Fruit fly (Drosophila melanogaster) whole organism, embryonic: Measurements from ENCODE around the gene dmGlut.

Experiments
- Atf6 ChIP-seq: fragments of 200-800 bp; sonication (Bioruptor generic); IDR thresholded peaks from 2 replicates; pipeline ENCODE4 v1.3.6; 2022; ENCODE audit warnings: missing biosample characterization, missing genetic modification characterization
- CG1024 ChIP-seq: fragments of 200-800 bp; sonication (Bioruptor generic); IDR thresholded peaks from 2 replicates; pipeline ENCODE4 v1.3.6; 2022; ENCODE audit warnings: missing biosample characterization, missing genetic modification characterization
- CG10543 ChIP-seq: fragments of 200-800 bp; sonication (Bioruptor generic); optimal IDR thresholded peaks from 3 replicates; lab custom pipeline; 2017; ENCODE audit warnings: missing biosample characterization, mild to moderate bottlenecking, missing genetic modification characterization, moderate library complexity
- CG10565 ChIP-seq: fragments of 200-800 bp; sonication (Bioruptor generic); optimal IDR thresholded peaks from 3 replicates; lab custom pipeline; 2016; ENCODE audit warnings: missing biosample characterization, mild to moderate bottlenecking, missing genetic modification characterization
- CG11560 ChIP-seq: fragments of 200-800 bp; sonication (Bioruptor generic); IDR thresholded peaks from 3 replicates; pipeline ENCODE4 v1.3.6; 2022; ENCODE audit warnings: missing biosample characterization, missing genetic modification characterization
- CG11723 ChIP-seq: fragments of 200-800 bp; sonication (Bioruptor generic); optimal IDR thresholded peaks from 2 replicates; lab custom pipeline; 2017; ENCODE audit warnings: missing biosample characterization, mild to moderate bottlenecking, missing genetic modification characterization
- CG12942 ChIP-seq: fragments of 200-800 bp; sonication (Bioruptor generic); optimal IDR thresholded peaks from 3 replicates; lab custom pipeline; 2016; ENCODE audit warnings: missing biosample characterization, missing genetic modification characterization
- CG16813 ChIP-seq: fragments of 200-800 bp; sonication (Bioruptor generic); IDR thresholded peaks from 3 replicates; pipeline ENCODE4 v1.3.6; 2022; ENCODE audit warnings: missing biosample characterization, missing genetic modification characterization; ENCODE audit not compliant: partially characterized antibody
- CG16863 ChIP-seq: fragments of 200-800 bp; sonication (Bioruptor generic); optimal IDR thresholded peaks from 3 replicates; lab custom pipeline; 2016; ENCODE audit warnings: missing biosample characterization, missing genetic modification characterization
- CG17802 ChIP-seq: fragments of 200-800 bp; sonication (Bioruptor generic); optimal IDR thresholded peaks from 2 replicates; lab custom pipeline; 2018; ENCODE audit warnings: missing biosample characterization, mild to moderate bottlenecking, missing genetic modification characterization, moderate library complexity
- CG2129 ChIP-seq: fragments of 200-800 bp; sonication (Bioruptor generic); IDR thresholded peaks from 2 replicates; pipeline ENCODE4 v1.3.6; 2022; ENCODE audit warnings: missing biosample characterization, missing genetic modification characterization; ENCODE audit not compliant: partially characterized antibody
- CG2199 ChIP-seq: fragments of 200-800 bp; sonication (Bioruptor generic); IDR thresholded peaks from 3 replicates; pipeline ENCODE4 v1.3.6; 2022; ENCODE audit warnings: missing biosample characterization, missing genetic modification characterization
- CG31224 ChIP-seq: fragments of 200-800 bp; sonication (Bioruptor generic); IDR thresholded peaks from 2 replicates; pipeline ENCODE4 v1.3.6; 2022; ENCODE audit warnings: missing biosample characterization, missing genetic modification characterization
- CG34376 ChIP-seq: fragments of 200-800 bp; sonication (Bioruptor generic); optimal IDR thresholded peaks from 2 replicates; lab custom pipeline; 2018; ENCODE audit warnings: missing biosample characterization, mild to moderate bottlenecking, missing genetic modification characterization
- CG3847 ChIP-seq: fragments of 200-800 bp; sonication (Bioruptor generic); IDR thresholded peaks from 2 replicates; pipeline ENCODE4 v1.3.6; 2022; ENCODE audit warnings: missing biosample characterization, missing genetic modification characterization
- CG4707 ChIP-seq: fragments of 200-800 bp; sonication (Bioruptor generic); optimal IDR thresholded peaks from 2 replicates; lab custom pipeline; 2018; ENCODE audit warnings: missing biosample characterization, mild to moderate bottlenecking, missing genetic modification characterization, moderate library complexity
- CG4854 ChIP-seq: fragments of 200-800 bp; sonication (Bioruptor generic); optimal IDR thresholded peaks from 2 replicates; lab custom pipeline; 2016; ENCODE audit warnings: missing biosample characterization, missing genetic modification characterization, inconsistent platforms
- CG6813 ChIP-seq: fragments of 200-800 bp; sonication (Bioruptor generic); optimal IDR thresholded peaks from 2 replicates; lab custom pipeline; 2017; ENCODE audit warnings: missing biosample characterization, missing genetic modification characterization, mild to moderate bottlenecking, moderate library complexity, missing genetic modification reagents
- CG8281 ChIP-seq: fragments of 200-800 bp; sonication (Bioruptor generic); optimal IDR thresholded peaks from 2 replicates; lab custom pipeline; 2018; ENCODE audit warnings: missing biosample characterization, mild to moderate bottlenecking, missing genetic modification characterization, moderate library complexity
- CG8359 ChIP-seq: fragments of 200-800 bp; sonication (Bioruptor generic); optimal IDR thresholded peaks from 2 replicates; lab custom pipeline; 2017; ENCODE audit warnings: missing biosample characterization, mild to moderate bottlenecking, missing genetic modification characterization, borderline replicate concordance
- CG9817 ChIP-seq: fragments of 200-800 bp; sonication (Bioruptor generic); optimal IDR thresholded peaks from 2 replicates; lab custom pipeline; 2018; ENCODE audit warnings: missing biosample characterization, mild to moderate bottlenecking, missing genetic modification characterization, moderate library complexity
- Dfd ChIP-seq, 2 experiments: fragments of >200 bp; optimal IDR thresholded peaks; 2 replicates each; lab custom pipeline; 2017; ENCODE audit warnings: missing biosample characterization in 2 of 2, missing genetic modification characterization in 2 of 2
- Dip3 ChIP-seq: fragments of 200-800 bp; sonication (Bioruptor generic); optimal IDR thresholded peaks from 3 replicates; lab custom pipeline; 2016; ENCODE audit warnings: missing biosample characterization, missing genetic modification characterization
- Fer1 ChIP-seq: fragments of 200-800 bp; sonication (Bioruptor generic); optimal IDR thresholded peaks from 2 replicates; lab custom pipeline; 2017; ENCODE audit warnings: missing biosample characterization, mild to moderate bottlenecking, missing genetic modification characterization
- HLH4C ChIP-seq: fragments of 200-800 bp; sonication (Bioruptor generic); IDR thresholded peaks from 3 replicates; pipeline ENCODE4 v1.3.6; 2022; ENCODE audit warnings: missing biosample characterization, missing genetic modification characterization; ENCODE audit not compliant: partially characterized antibody
- Kr ChIP-seq: fragments of 200-800 bp; sonication (Bioruptor generic); optimal IDR thresholded peaks from 2 replicates; lab custom pipeline; 2017; ENCODE audit warnings: missing biosample characterization, mild to moderate bottlenecking, missing genetic modification characterization
- Side ChIP-seq: fragments of 200-800 bp; sonication (Bioruptor generic); optimal IDR thresholded peaks from 2 replicates; lab custom pipeline; 2016; ENCODE audit warnings: missing biosample characterization, missing genetic modification characterization
- Sin3A ChIP-seq: fragments of >200 bp; optimal IDR thresholded peaks from 2 replicates; lab custom pipeline; 2018
- Sry-β ChIP-seq: fragments of 200-800 bp; sonication (Bioruptor generic); optimal IDR thresholded peaks from 2 replicates; lab custom pipeline; 2018; ENCODE audit warnings: missing biosample characterization, mild to moderate bottlenecking, missing genetic modification characterization, moderate library complexity
- Ssrp ChIP-seq: fragments of 200-800 bp; sonication (Bioruptor generic); optimal IDR thresholded peaks from 2 replicates; lab custom pipeline; 2018; ENCODE audit warnings: missing biosample characterization, mild to moderate bottlenecking, missing genetic modification characterization, moderate library complexity
- Usf ChIP-seq: fragments of 200-800 bp; sonication (Bioruptor generic); optimal IDR thresholded peaks from 2 replicates; lab custom pipeline; 2017; ENCODE audit warnings: missing genotype, missing biosample characterization, missing genetic modification characterization
- al ChIP-seq: fragments of 200-800 bp; sonication (Bioruptor generic); IDR thresholded peaks from 2 replicates; pipeline ENCODE4 v1.3.6; 2022; ENCODE audit warnings: missing biosample characterization, missing genetic modification characterization
- bab2 ChIP-seq: fragments of 200-800 bp; sonication (Bioruptor generic); optimal IDR thresholded peaks from 2 replicates; lab custom pipeline; 2016; ENCODE audit warnings: missing biosample characterization, missing genetic modification characterization
- chinmo ChIP-seq: fragments of 200-800 bp; sonication (Bioruptor generic); IDR thresholded peaks from 4 replicates; pipeline ENCODE4 v1.3.6; 2022; ENCODE audit warnings: missing biosample characterization, missing genetic modification characterization; ENCODE audit not compliant: partially characterized antibody
- crc ChIP-seq: fragments of 200-800 bp; sonication (Bioruptor generic); optimal IDR thresholded peaks from 2 replicates; lab custom pipeline; 2016; ENCODE audit warnings: missing biosample characterization, missing genetic modification characterization
- emc ChIP-seq: fragments of 200-800 bp; sonication (Bioruptor generic); optimal IDR thresholded peaks from 2 replicates; lab custom pipeline; 2016; ENCODE audit warnings: missing biosample characterization, missing genetic modification characterization
- hb ChIP-seq: fragments of 200-800 bp; sonication (Bioruptor generic); IDR thresholded peaks from 3 replicates; pipeline ENCODE4 v1.3.6; 2022; ENCODE audit warnings: missing biosample characterization, missing genetic modification characterization; ENCODE audit not compliant: partially characterized antibody
- hbn ChIP-seq: fragments of 200-800 bp; sonication (Bioruptor generic); IDR thresholded peaks from 2 replicates; pipeline ENCODE4 v1.3.6; 2022; ENCODE audit warnings: missing biosample characterization, missing genetic modification characterization; ENCODE audit not compliant: partially characterized antibody
- lov ChIP-seq, 2 experiments: fragments of 200-800 bp in 1 of 2; fragments of >200 bp in 1 of 2; sonication (Bioruptor generic) in 1 of 2; IDR thresholded peaks in 1 of 2; optimal IDR thresholded peaks in 1 of 2; 2 replicates in 1 of 2; 3 replicates in 1 of 2; pipeline versions ENCODE4 v1.3.6 to Lab custom; 2017 to 2022; ENCODE audit warnings: missing biosample characterization in 1 of 2, missing genetic modification characterization in 1 of 2
- org-1 ChIP-seq: fragments of 200-800 bp; sonication (Bioruptor generic); optimal IDR thresholded peaks from 2 replicates; lab custom pipeline; 2017; ENCODE audit warnings: missing biosample characterization, missing genetic modification characterization
- pho ChIP-seq: fragments of 200-800 bp; sonication (Bioruptor generic); optimal IDR thresholded peaks from 2 replicates; lab custom pipeline; 2016; ENCODE audit warnings: missing biosample characterization, missing genetic modification characterization
- pum ChIP-seq: fragments of 200-800 bp; sonication (Bioruptor generic); optimal IDR thresholded peaks from 2 replicates; lab custom pipeline; 2016; ENCODE audit warnings: missing biosample characterization, missing genetic modification characterization
- repo ChIP-seq: fragments of 200-800 bp; sonication (Bioruptor generic); optimal IDR thresholded peaks from 2 replicates; lab custom pipeline; 2016; ENCODE audit warnings: missing biosample characterization, missing genetic modification characterization
- rib ChIP-seq: fragments of 200-800 bp; sonication (Bioruptor generic); IDR thresholded peaks from 2 replicates; pipeline ENCODE4 v1.3.6; 2022; ENCODE audit warnings: missing biosample characterization, missing genetic modification characterization
- salm ChIP-seq: fragments of 200-800 bp; sonication (Bioruptor generic); optimal IDR thresholded peaks from 2 replicates; lab custom pipeline; 2018; ENCODE audit warnings: missing biosample characterization, mild to moderate bottlenecking, missing genetic modification characterization
- tio ChIP-seq: fragments of 200-800 bp; sonication (Bioruptor generic); optimal IDR thresholded peaks from 2 replicates; lab custom pipeline; 2017; ENCODE audit warnings: missing biosample characterization, missing genetic modification characterization, inconsistent platforms
- vnd ChIP-seq: fragments of 200-800 bp; sonication (Bioruptor generic); IDR thresholded peaks from 3 replicates; pipeline ENCODE4 v1.3.6; 2022; ENCODE audit warnings: missing biosample characterization, missing genetic modification characterization; ENCODE audit not compliant: partially characterized antibody
- vvl ChIP-seq: fragments of 200-800 bp; sonication (Bioruptor generic); IDR thresholded peaks from 2 replicates; pipeline ENCODE4 v1.3.6; 2022; ENCODE audit warnings: missing biosample characterization, missing genetic modification characterization

dmGlut gene

DNA sequence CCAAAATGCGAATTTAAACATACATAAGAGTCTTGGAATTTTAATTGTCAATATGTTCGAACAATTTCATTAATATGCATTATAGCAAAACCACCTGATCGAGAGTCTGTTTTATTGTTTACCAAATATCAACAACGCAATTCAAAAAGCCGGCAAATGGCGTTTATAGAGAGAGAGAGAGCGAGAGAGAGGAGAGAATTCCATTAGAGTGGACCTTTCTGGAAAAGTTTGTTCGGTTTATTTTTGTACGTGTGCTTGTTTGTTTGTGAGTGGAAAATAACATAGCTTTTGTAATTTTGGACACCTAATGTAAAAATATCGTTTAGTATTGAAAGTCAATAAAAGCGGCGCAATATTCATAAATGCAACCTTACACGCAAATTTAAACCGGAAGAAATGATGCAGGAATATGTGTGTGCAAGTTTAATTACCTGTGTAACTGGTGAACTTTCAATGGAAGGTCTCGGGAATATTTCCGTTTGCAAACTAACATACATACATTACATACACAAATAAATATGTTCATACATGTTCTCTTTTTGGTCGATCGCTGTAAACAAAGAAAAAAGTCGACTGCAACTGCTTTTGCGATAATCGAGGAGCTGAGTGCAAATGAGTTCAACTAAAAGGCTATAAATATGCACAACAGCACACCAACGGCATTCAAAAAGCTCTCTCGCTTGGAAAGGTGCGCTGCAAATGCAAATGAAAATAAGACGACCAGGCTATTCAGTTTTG is 17.5 kb downstream of the dmGlut start, which contains the start of gene CG6785 (continued):
- TF ChIP-seq Fer1 (GFP tag; lab: Kevin White, UChicago) (peak; percentile 90), CG2129 (GFP tag; lab: Robert Waterston, UW) (no peak), Side (peak; percentile 72), vnd (GFP tag; lab: Robert Waterston, UW) (no peak), Usf (no peak), CG11560 (no peak), al (GFP tag; lab: Robert Waterston, UW) (no peak), Dfd (GFP tag; optimal IDR thresholded peaks at IDR 0.05; lab: Kevin White, UChicago) (no peak), CG1024 (peak; percentile 57; the same call in 1 of the 2 replicates), CG10565 (GFP tag; lab: Kevin White, UChicago) (no peak), hbn (no peak), CG11723 (GFP tag; lab: Kevin White, UChicago) (peak; percentile 83), tio (GFP tag; lab: Kevin White, UChicago) (no peak), repo (GFP tag; lab: Kevin White, UChicago) (peak; percentile 81), Sin3A (lab: Kevin White, UChicago) (no peak), vvl (GFP tag; lab: Robert Waterston, UW) (peak; percentile 77), CG6813 (peak; percentile 96), CG31224 (GFP tag; lab: Robert Waterston, UW) (no peak), CG4707 (peak; percentile 95), CG34376 (GFP tag; lab: Kevin White, UChicago) (peak; percentile 91), CG3847 (GFP tag; lab: Robert Waterston, UW) (no peak), chinmo (GFP tag; lab: Robert Waterston, UW) (peak; percentile 81; the same call in 2 of the 4 replicates), Kr (GFP tag; lab: Kevin White, UChicago) (peak; percentile 59), lov (optimal IDR thresholded peaks at IDR 0.05; lab: Kevin White, UChicago) (no peak), lov (GFP tag; IDR thresholded peaks at IDR 0.05; lab: Robert Waterston, UW) (no peak), CG9817 (peak; percentile 56), CG10543 (GFP tag; lab: Kevin White, UChicago) (peak; percentile 93), org-1 (GFP tag; lab: Kevin White, UChicago) (peak; percentile 90), CG8281 (tag; lab: Kevin White, UChicago) (peak; percentile 69), Dip3 (GFP tag; lab: Kevin White, UChicago) (peak; percentile 61), bab2 (GFP tag; lab: Kevin White, UChicago) (peak; percentile 92), Ssrp (tag; lab: Kevin White, UChicago) (no peak), Sry-β (peak; percentile 66), HLH4C (no peak), pum (GFP tag; lab: Kevin White, UChicago) (peak; percentile 62), salm (peak; percentile 86), hb (no peak), CG17802 (tag; lab: Kevin White, UChicago) (peak; percentile 24), CG12942 (GFP tag; lab: Kevin White, UChicago) (peak; percentile 84), emc (no peak), rib (GFP tag; lab: Robert Waterston, UW) (no peak; the same call in 1 of the 2 replicates), CG2199 (GFP tag; lab: Robert Waterston, UW) (no peak), CG4854 (GFP tag; lab: Kevin White, UChicago) (peak; percentile 83), CG16863 (GFP tag; lab: Kevin White, UChicago) (peak; percentile 77), CG16813 (GFP tag; lab: Robert Waterston, UW) (no peak), CG8359 (GFP tag; lab: Kevin White, UChicago) (peak; percentile 57), Atf6 (GFP tag; lab: Robert Waterston, UW) (peak; percentile 72), crc (GFP tag; lab: Kevin White, UChicago) (peak; percentile 83), pho (GFP tag; lab: Kevin White, UChicago) (peak; percentile 76)
